Fruit fly (Drosophila melanogaster) whole organism, embryonic: ENCODE results near the gene CG4658.

Experiments
- B-H2 ChIP-seq: fragments of 200-800 bp; sonication (Bioruptor generic); optimal IDR thresholded peaks from 2 replicates; lab custom pipeline; 2018; ENCODE audit warnings: missing biosample characterization, mild to moderate bottlenecking, missing genetic modification characterization
- CG10979 ChIP-seq: fragments of 200-800 bp; sonication (Bioruptor generic); optimal IDR thresholded peaks from 2 replicates; lab custom pipeline; 2018; ENCODE audit warnings: missing biosample characterization, mild to moderate bottlenecking, missing genetic modification characterization, moderate library complexity
- CG11696 ChIP-seq: fragments of 200-800 bp; sonication (Bioruptor generic); IDR thresholded peaks from 2 replicates; pipeline ENCODE4 v1.3.6; 2022; ENCODE audit warnings: missing biosample characterization, missing genetic modification characterization
- CG11723 ChIP-seq: fragments of 200-800 bp; sonication (Bioruptor generic); optimal IDR thresholded peaks from 2 replicates; lab custom pipeline; 2017; ENCODE audit warnings: missing biosample characterization, mild to moderate bottlenecking, missing genetic modification characterization
- CG12219 ChIP-seq: fragments of 200-800 bp; sonication (Bioruptor generic); optimal IDR thresholded peaks from 3 replicates; lab custom pipeline; 2018; ENCODE audit warnings: missing biosample characterization, mild to moderate bottlenecking, missing genetic modification characterization
- CG13424 ChIP-seq: fragments of 200-800 bp; sonication (Bioruptor generic); optimal IDR thresholded peaks from 2 replicates; lab custom pipeline; 2019; ENCODE audit warnings: missing biosample characterization, mild to moderate bottlenecking, missing genetic modification characterization, moderate library complexity
- CG15073 ChIP-seq: fragments of 200-800 bp; sonication (Bioruptor generic); optimal IDR thresholded peaks from 2 replicates; lab custom pipeline; 2016; ENCODE audit warnings: missing biosample characterization, missing genetic modification characterization
- CG16815 ChIP-seq: fragments of 200-800 bp; sonication (Bioruptor generic); optimal IDR thresholded peaks from 3 replicates; lab custom pipeline; 2017; ENCODE audit warnings: missing biosample characterization, mild to moderate bottlenecking, missing genetic modification characterization
- CG17186 ChIP-seq: fragments of 200-800 bp; sonication (Bioruptor generic); optimal IDR thresholded peaks from 3 replicates; lab custom pipeline; 2017; ENCODE audit warnings: missing biosample characterization, missing genetic modification reagents, missing genetic modification characterization
- CG17359 ChIP-seq: fragments of 200-800 bp; sonication (Bioruptor generic); optimal IDR thresholded peaks from 3 replicates; lab custom pipeline; 2018; ENCODE audit warnings: missing biosample characterization, mild to moderate bottlenecking, missing genetic modification characterization, moderate library complexity
- CG2120 ChIP-seq: fragments of 200-800 bp; sonication (Bioruptor generic); optimal IDR thresholded peaks from 3 replicates; lab custom pipeline; 2016; ENCODE audit warnings: missing biosample characterization, missing genetic modification characterization
- CG30431 ChIP-seq: fragments of 200-800 bp; sonication (Bioruptor generic); optimal IDR thresholded peaks from 2 replicates; lab custom pipeline; 2017; ENCODE audit warnings: missing biosample characterization, missing genetic modification characterization
- CG34422 ChIP-seq: fragments of 200-800 bp; sonication (Bioruptor generic); IDR thresholded peaks from 3 replicates; pipeline ENCODE4 v1.3.6; 2022; ENCODE audit warnings: missing biosample characterization, missing genetic modification characterization
- CG6654 ChIP-seq: fragments of 200-800 bp; sonication (Bioruptor generic); optimal IDR thresholded peaks from 2 replicates; lab custom pipeline; 2017; ENCODE audit warnings: missing biosample characterization, mild to moderate bottlenecking, missing genetic modification characterization
- CG7556 ChIP-seq: fragments of 200-800 bp; sonication (Bioruptor generic); optimal IDR thresholded peaks from 2 replicates; lab custom pipeline; 2017; ENCODE audit warnings: missing biosample characterization, mild to moderate bottlenecking, missing genetic modification characterization
- CG8765 ChIP-seq: fragments of 200-800 bp; sonication (Bioruptor generic); IDR thresholded peaks from 2 replicates; pipeline ENCODE4 v1.3.6; 2022; ENCODE audit warnings: missing biosample characterization, missing genetic modification characterization
- CG9876 ChIP-seq: fragments of 200-800 bp; sonication (Bioruptor generic); optimal IDR thresholded peaks from 2 replicates; lab custom pipeline; 2016; ENCODE audit warnings: missing biosample characterization, missing genetic modification characterization
- CG9932 ChIP-seq: fragments of 200-800 bp; sonication (Bioruptor generic); IDR thresholded peaks from 2 replicates; pipeline ENCODE4 v1.3.6; 2022; ENCODE audit warnings: missing biosample characterization, missing genetic modification characterization
- CTCF ChIP-seq: fragments of 200-800 bp; sonication (Bioruptor generic); optimal IDR thresholded peaks from 2 replicates; lab custom pipeline; 2017; ENCODE audit warnings: missing biosample characterization, mild to moderate bottlenecking, missing genetic modification characterization, moderate library complexity
- Dek ChIP-seq: fragments of 200-800 bp; sonication (Bioruptor generic); optimal IDR thresholded peaks from 3 replicates; lab custom pipeline; 2019; ENCODE audit warnings: missing biosample characterization, mild to moderate bottlenecking, missing genetic modification characterization, moderate library complexity
- ERR ChIP-seq: fragments of 200-800 bp; sonication (Bioruptor generic); optimal IDR thresholded peaks from 2 replicates; lab custom pipeline; 2016; ENCODE audit warnings: missing biosample characterization, missing genetic modification characterization
- Fer2 ChIP-seq: fragments of 200-800 bp; sonication (Bioruptor generic); optimal IDR thresholded peaks from 2 replicates; lab custom pipeline; 2018; ENCODE audit warnings: missing biosample characterization, mild to moderate bottlenecking, missing genetic modification characterization, moderate library complexity
- Mrtf ChIP-seq: fragments of 200-800 bp; sonication (Bioruptor generic); IDR thresholded peaks from 3 replicates; pipeline ENCODE4 v1.3.6; 2022; ENCODE audit warnings: missing biosample characterization, missing genetic modification characterization
- Nf-YB ChIP-seq: fragments of 200-800 bp; sonication (Bioruptor generic); optimal IDR thresholded peaks from 3 replicates; lab custom pipeline; 2019; ENCODE audit warnings: missing biosample characterization, mild to moderate bottlenecking, missing genetic modification characterization, moderate library complexity
- Spps ChIP-seq: fragments of 200-800 bp; sonication (Bioruptor generic); optimal IDR thresholded peaks from 2 replicates; lab custom pipeline; 2018; ENCODE audit warnings: missing biosample characterization, mild to moderate bottlenecking, missing genetic modification characterization
- TFAM ChIP-seq: fragments of 200-800 bp; sonication (Bioruptor generic); optimal IDR thresholded peaks from 2 replicates; lab custom pipeline; 2017; ENCODE audit warnings: missing biosample characterization, missing genetic modification characterization, inconsistent platforms
- Vsx1 ChIP-seq: fragments of 200-800 bp; sonication (Bioruptor generic); optimal IDR thresholded peaks from 2 replicates; lab custom pipeline; 2017; ENCODE audit warnings: missing biosample characterization, mild to moderate bottlenecking, missing genetic modification characterization, missing genetic modification reagents
- ara ChIP-seq: fragments of 200-800 bp; sonication (Bioruptor generic); IDR thresholded peaks from 2 replicates; pipeline ENCODE4 v1.3.6; 2022; ENCODE audit warnings: missing biosample characterization, missing genetic modification characterization
- chm ChIP-seq: fragments of 200-800 bp; sonication (Bioruptor generic); IDR thresholded peaks from 2 replicates; pipeline ENCODE4 v1.3.6; 2022; ENCODE audit warnings: missing biosample characterization, missing genetic modification characterization
- crc ChIP-seq: fragments of 200-800 bp; sonication (Bioruptor generic); optimal IDR thresholded peaks from 2 replicates; lab custom pipeline; 2016; ENCODE audit warnings: missing biosample characterization, missing genetic modification characterization
- dimm ChIP-seq: fragments of 200-800 bp; sonication (Bioruptor generic); IDR thresholded peaks from 2 replicates; pipeline ENCODE4 v1.3.6; 2022; ENCODE audit warnings: missing biosample characterization, missing genetic modification characterization
- emc ChIP-seq: fragments of 200-800 bp; sonication (Bioruptor generic); optimal IDR thresholded peaks from 2 replicates; lab custom pipeline; 2016; ENCODE audit warnings: missing biosample characterization, missing genetic modification characterization
- exex ChIP-seq: fragments of 200-800 bp; sonication (Bioruptor generic); optimal IDR thresholded peaks from 4 replicates; lab custom pipeline; 2018; ENCODE audit warnings: missing biosample characterization, mild to moderate bottlenecking, missing genetic modification characterization, moderate library complexity
- fd3F ChIP-seq: fragments of 200-800 bp; sonication (Bioruptor generic); optimal IDR thresholded peaks from 2 replicates; lab custom pipeline; 2018; ENCODE audit warnings: missing biosample characterization, mild to moderate bottlenecking, missing genetic modification characterization, moderate library complexity
- fd96Cb ChIP-seq: fragments of 200-800 bp; sonication (Bioruptor generic); optimal IDR thresholded peaks from 2 replicates; lab custom pipeline; 2018; ENCODE audit warnings: missing biosample characterization, mild to moderate bottlenecking, missing genetic modification characterization, moderate library complexity
- fru ChIP-seq: fragments of >200 bp; optimal IDR thresholded peaks from 2 replicates; lab custom pipeline; 2017
- inv ChIP-seq: fragments of 200-800 bp; sonication (Bioruptor generic); IDR thresholded peaks from 2 replicates; pipeline ENCODE4 v1.3.6; 2022; ENCODE audit warnings: missing biosample characterization, missing genetic modification characterization; ENCODE audit not compliant: partially characterized antibody
- jigr1 ChIP-seq: fragments of 200-800 bp; sonication (Bioruptor generic); IDR thresholded peaks from 3 replicates; pipeline ENCODE4 v1.3.6; 2022; ENCODE audit warnings: missing biosample characterization, missing genetic modification characterization
- klu ChIP-seq: fragments of 200-800 bp; sonication (Bioruptor generic); IDR thresholded peaks from 2 replicates; pipeline ENCODE4 v1.3.6; 2022; ENCODE audit warnings: missing biosample characterization, missing genetic modification characterization
- mld ChIP-seq: fragments of 200-800 bp; sonication (Bioruptor generic); IDR thresholded peaks from 3 replicates; pipeline ENCODE4 v1.3.6; 2022; ENCODE audit warnings: missing biosample characterization, missing genetic modification characterization; ENCODE audit not compliant: partially characterized antibody
- nmo ChIP-seq: fragments of 200-800 bp; sonication (Bioruptor generic); optimal IDR thresholded peaks from 2 replicates; lab custom pipeline; 2018; ENCODE audit warnings: missing biosample characterization, mild to moderate bottlenecking, missing genetic modification characterization, moderate library complexity
- otp ChIP-seq: fragments of 200-800 bp; sonication (Bioruptor generic); IDR thresholded peaks from 3 replicates; pipeline ENCODE4, ENCODE4 v1.3.6; 2022; ENCODE audit warnings: missing biosample characterization, missing genetic modification characterization
- pan ChIP-seq, 4 experiments: fragments of >200 bp in 3 of 4; fragments of 200-800 bp in 1 of 4; sonication (Bioruptor generic) in 1 of 4; optimal IDR thresholded peaks in 3 of 4; IDR thresholded peaks in 1 of 4; 2 replicates each; pipeline versions ENCODE4 v1.3.6 to Lab custom; 2017 to 2022; ENCODE audit warnings: missing biosample characterization in 2 of 4, missing genetic modification characterization in 2 of 4, mixed read lengths in 1 of 4
- pros ChIP-seq: fragments of 200-800 bp; sonication (Bioruptor generic); optimal IDR thresholded peaks from 3 replicates; lab custom pipeline; 2019; ENCODE audit warnings: missing biosample characterization, mild to moderate bottlenecking, missing genetic modification characterization, moderate library complexity
- psq ChIP-seq: fragments of 200-800 bp; sonication (Bioruptor generic); optimal IDR thresholded peaks from 2 replicates; lab custom pipeline; 2017; ENCODE audit warnings: missing biosample characterization, missing genetic modification characterization
- pzg ChIP-seq: fragments of 200-800 bp; sonication (Bioruptor generic); optimal IDR thresholded peaks from 3 replicates; lab custom pipeline; 2018; ENCODE audit warnings: missing biosample characterization, mild to moderate bottlenecking, missing genetic modification characterization, moderate library complexity
- shn ChIP-seq: fragments of 200-800 bp; sonication (Bioruptor generic); optimal IDR thresholded peaks from 3 replicates; lab custom pipeline; 2016; ENCODE audit warnings: missing biosample characterization, missing genetic modification characterization
- toy ChIP-seq: fragments of 200-800 bp; sonication (Bioruptor generic); IDR thresholded peaks from 2 replicates; pipeline ENCODE4 v1.3.6; 2022; ENCODE audit warnings: missing biosample characterization, missing genetic modification characterization
- unpg ChIP-seq: fragments of 200-800 bp; sonication (Bioruptor generic); optimal IDR thresholded peaks from 3 replicates; lab custom pipeline; 2018; ENCODE audit warnings: missing biosample characterization, mild to moderate bottlenecking, missing genetic modification characterization, moderate library complexity

The CG4658 gene

dm6 chr2L:9966983-9967737 is 10.2 kb downstream of the CG4658 start, which contains the start of the genes Dref and RpL13 (continued):
- TF ChIP-seq Fer2 (tag; lab: Kevin White, UChicago), result peak; percentile 86
- peak; percentile 73 for TF ChIP-seq CG9932 (GFP tag; lab: Robert Waterston, UW)
- TF ChIP-seq inv (GFP tag; lab: Robert Waterston, UW), result peak; percentile 76
- peak; percentile 85 for TF ChIP-seq CG2120 (GFP tag; lab: Kevin White, UChicago)
- peak; percentile 60 for TF ChIP-seq pros
- no peak for TF ChIP-seq Dek (tag; lab: Kevin White, UChicago)
- peak; percentile 93 for TF ChIP-seq otp (GFP tag; lab: Robert Waterston, UW)
- peak; percentile 75 for TF ChIP-seq ara (GFP tag; lab: Robert Waterston, UW)
- TF ChIP-seq unpg (GFP tag; lab: Kevin White, UChicago), result peak; percentile 82
- TF ChIP-seq CG17359 (tag; lab: Kevin White, UChicago), result peak; percentile 85
- TF ChIP-seq Mrtf, result peak; percentile 52; the same call in 1 of the 3 replicates
- peak; percentile 49 for TF ChIP-seq CG30431 (GFP tag; lab: Kevin White, UChicago)
- peak; percentile 80 for TF ChIP-seq CG13424 (tag; lab: Kevin White, UChicago)
- peak; percentile 72 for TF ChIP-seq CG11696 (GFP tag; lab: Robert Waterston, UW)
- peak; percentile 91 for TF ChIP-seq CG11723
- peak; percentile 82 for TF ChIP-seq shn (GFP tag; lab: Kevin White, UChicago)
- peak; percentile 89 for TF ChIP-seq CG17186 (GFP tag; lab: Kevin White, UChicago)
- TF ChIP-seq fd3F (GFP tag; lab: Kevin White, UChicago), result peak; percentile 74
- TF ChIP-seq CG16815, result peak; percentile 31
- no peak for TF ChIP-seq fru (lab: Kevin White, UChicago)
- TF ChIP-seq fd96Cb (tag; lab: Kevin White, UChicago), result peak; percentile 40
- TF ChIP-seq CG34422 (GFP tag; lab: Robert Waterston, UW), result peak; percentile 77; the same call in 2 of the 3 replicates
- peak; percentile 61; the same call in 1 of the 2 replicates for TF ChIP-seq CG8765 (GFP tag; lab: Robert Waterston, UW)
- TF ChIP-seq jigr1 (GFP tag; lab: Robert Waterston, UW), result no peak
- peak; percentile 60; the same call in 1 of the 2 replicates for TF ChIP-seq toy (GFP tag; lab: Robert Waterston, UW)
- TF ChIP-seq TFAM (GFP tag; lab: Kevin White, UChicago), result peak; percentile 41
- peak; percentile 80 for TF ChIP-seq crc
- peak; percentile 64 for TF ChIP-seq CTCF (GFP tag; lab: Kevin White, UChicago)
- peak; percentile 87 for TF ChIP-seq CG12219 (GFP tag; lab: Kevin White, UChicago)
- TF ChIP-seq klu (GFP tag; lab: Robert Waterston, UW), result peak; percentile 41; the same call in 1 of the 2 replicates
- no peak for TF ChIP-seq pan (optimal IDR thresholded peaks at IDR 0.05; lab: Kevin White, UChicago)
- peak in 1 of 2 experiments; percentile 75 for TF ChIP-seq pan (GFP tag; optimal IDR thresholded peaks at IDR 0.05 in 1 of 2, IDR thresholded peaks at IDR 0.05 in 1 of 2)
- TF ChIP-seq ERR (GFP tag; lab: Kevin White, UChicago), result peak; percentile 74
- peak; percentile 84 for TF ChIP-seq nmo (GFP tag; lab: Kevin White, UChicago)
- peak; percentile 83 for TF ChIP-seq pzg
- peak; percentile 71 for TF ChIP-seq CG9876 (GFP tag; lab: Kevin White, UChicago)
- TF ChIP-seq CG6654 (GFP tag; lab: Kevin White, UChicago), result peak; percentile 64
- no peak; the same call in 1 of the 2 replicates for TF ChIP-seq dimm (GFP tag; lab: Robert Waterston, UW)
- TF ChIP-seq B-H2, result peak; percentile 93
- TF ChIP-seq CG10979 (tag; lab: Kevin White, UChicago), result peak; percentile 75
- TF ChIP-seq CG7556 (GFP tag; lab: Kevin White, UChicago), result peak; percentile 84
- TF ChIP-seq Nf-YB (GFP tag; lab: Kevin White, UChicago), result peak; percentile 74
- no peak for TF ChIP-seq mld (GFP tag; lab: Robert Waterston, UW)
- peak; percentile 44 for TF ChIP-seq psq (GFP tag; lab: Kevin White, UChicago)
- TF ChIP-seq Vsx1 (GFP tag; lab: Kevin White, UChicago), result peak; percentile 93
- no peak for TF ChIP-seq CG15073
- TF ChIP-seq emc, result peak; percentile 79
- peak; percentile 95 for TF ChIP-seq chm (GFP tag; lab: Robert Waterston, UW)
- TF ChIP-seq Spps (tag; lab: Kevin White, UChicago), result peak; percentile 74
- TF ChIP-seq exex (tag; lab: Kevin White, UChicago), result peak; percentile 75
